Fruit fly (Drosophila melanogaster) whole organism, pupa: Measurements from ENCODE around the gene CG8369.

Experiments used
- CG10348 ChIP-seq: fragments of 200-800 bp; sonication (Bioruptor generic); IDR thresholded peaks from 2 replicates; pipeline ENCODE4 v1.3.6; 2022; ENCODE audit warnings: missing biosample characterization, missing genetic modification characterization
- CG32121 ChIP-seq: fragments of 200-800 bp; sonication (Bioruptor generic); IDR thresholded peaks from 2 replicates; pipeline ENCODE4 v1.3.6; 2022; ENCODE audit warnings: missing biosample characterization, missing genetic modification characterization
- CG8159 ChIP-seq: fragments of 200-800 bp; sonication (Bioruptor generic); optimal IDR thresholded peaks from 3 replicates; lab custom pipeline; 2018; ENCODE audit warnings: missing biosample characterization, mild to moderate bottlenecking, missing genetic modification characterization, moderate library complexity
- CG8301 ChIP-seq: fragments of 200-800 bp; sonication (Bioruptor generic); optimal IDR thresholded peaks from 2 replicates; lab custom pipeline; 2018; ENCODE audit warnings: missing biosample characterization, mild to moderate bottlenecking, missing genetic modification characterization
- CG9948 ChIP-seq: fragments of 200-800 bp; sonication (Bioruptor generic); optimal IDR thresholded peaks from 2 replicates; lab custom pipeline; 2018; ENCODE audit warnings: missing biosample characterization, mild to moderate bottlenecking, missing genetic modification characterization, moderate library complexity
- EcR ChIP-seq: fragments of 200-800 bp; sonication (Bioruptor generic); optimal IDR thresholded peaks from 3 replicates; lab custom pipeline; 2019; ENCODE audit warnings: missing biosample characterization, missing genetic modification characterization, mild to moderate bottlenecking, moderate library complexity, missing genetic modification reagents
- Pif1B ChIP-seq: fragments of 200-800 bp; sonication (Bioruptor generic); optimal IDR thresholded peaks from 3 replicates; lab custom pipeline; 2016; ENCODE audit warnings: missing biosample characterization, missing genetic modification characterization
- fd96Ca ChIP-seq: fragments of 200-800 bp; sonication (Bioruptor generic); IDR thresholded peaks from 3 replicates; pipeline ENCODE4 v1.3.6; 2022; ENCODE audit warnings: missing biosample characterization, missing genetic modification characterization

- TF ChIP-seq CG8301 (tag; lab: Kevin White, UChicago) (no peak), Pif1B (GFP tag; lab: Kevin White, UChicago) (no peak), CG8159 (tag; lab: Kevin White, UChicago) (no peak), CG9948 (no peak), CG32121 (GFP tag; lab: Robert Waterston, UW) (no peak), fd96Ca (GFP tag; lab: Robert Waterston, UW) (no peak), EcR (GFP tag; lab: Kevin White, UChicago) (no peak), CG10348 (GFP tag; lab: Robert Waterston, UW) (no peak)
These were observed 48.7 kb upstream of the CG8369 start, which contains the start of gene CG34301 for dm6 chr3R:8773135-8773534.
